Worm (Caenorhabditis elegans) whole organism, late embryonic: ENCODE data around the gene F43G6.4.

Source experiments
- C08G9.2 ChIP-seq: sonication (generic microtip); optimal IDR thresholded peaks from 2 replicates; lab custom pipeline; 2016; ENCODE audit warnings: mild to moderate bottlenecking, missing genetic modification characterization, moderate library complexity, missing compliant biosample characterization
- F13H6.1 ChIP-seq: sonication (generic microtip); optimal IDR thresholded peaks from 2 replicates; lab custom pipeline; 2016; ENCODE audit warnings: missing genetic modification characterization, missing compliant biosample characterization
- ama-1 ChIP-seq: fragments of 150-350 bp; optimal IDR thresholded peaks from 2 replicates; lab custom pipeline; 2014
- ceh-18 ChIP-seq: sonication (generic microtip); optimal IDR thresholded peaks from 2 replicates; lab custom pipeline; 2016; ENCODE audit warnings: missing genetic modification characterization, missing compliant biosample characterization
- ceh-19 ChIP-seq: fragments of 200-800 bp; sonication (Bioruptor generic); optimal IDR thresholded peaks from 2 replicates; lab custom pipeline; 2018; ENCODE audit warnings: mild to moderate bottlenecking, missing genetic modification characterization, missing compliant biosample characterization
- ceh-2 ChIP-seq: sonication (generic microtip); optimal IDR thresholded peaks from 2 replicates; lab custom pipeline; 2016; ENCODE audit warnings: missing genotype, missing genetic modification characterization, missing compliant biosample characterization
- ceh-22 ChIP-seq: sonication (generic microtip); optimal IDR thresholded peaks from 2 replicates; lab custom pipeline; 2017; ENCODE audit warnings: missing biosample characterization, missing genetic modification characterization
- ceh-31 ChIP-seq: sonication (generic microtip); optimal IDR thresholded peaks from 2 replicates; lab custom pipeline; 2016; ENCODE audit warnings: missing genetic modification characterization, missing compliant biosample characterization
- ceh-45 ChIP-seq: fragments of 200-800 bp; sonication (Bioruptor generic); IDR thresholded peaks from 2 replicates; pipeline ENCODE4 v1.3.6; 2022; ENCODE audit warnings: missing genetic modification reagents, missing genetic modification characterization, missing compliant biosample characterization
- ceh-48 ChIP-seq: sonication (generic microtip); optimal IDR thresholded peaks from 2 replicates; lab custom pipeline; 2016; ENCODE audit warnings: missing genetic modification characterization, inconsistent platforms, missing compliant biosample characterization
- ceh-6 ChIP-seq: fragments of 200-800 bp; sonication (Bioruptor generic); optimal IDR thresholded peaks from 2 replicates; lab custom pipeline; 2018; ENCODE audit warnings: mild to moderate bottlenecking, missing genetic modification characterization, missing compliant biosample characterization
- dmd-4 ChIP-seq: sonication (generic microtip); optimal IDR thresholded peaks from 2 replicates; lab custom pipeline; 2016; ENCODE audit warnings: borderline replicate concordance, missing genetic modification characterization, missing compliant biosample characterization
- elt-2 ChIP-seq: sonication (generic microtip); optimal IDR thresholded peaks from 2 replicates; lab custom pipeline; 2016; ENCODE audit warnings: missing genetic modification reagents, missing genetic modification characterization, missing compliant biosample characterization
- elt-4 ChIP-seq: sonication (generic microtip); optimal IDR thresholded peaks from 2 replicates; lab custom pipeline; 2016; ENCODE audit warnings: missing genetic modification characterization, missing compliant biosample characterization
- ets-4 ChIP-seq: sonication (generic microtip); optimal IDR thresholded peaks from 2 replicates; lab custom pipeline; 2016; ENCODE audit warnings: missing genetic modification characterization, missing compliant biosample characterization
- fax-1 ChIP-seq: sonication (generic microtip); optimal IDR thresholded peaks from 2 replicates; lab custom pipeline; 2016; ENCODE audit warnings: missing genotype, missing genetic modification characterization, missing compliant biosample characterization
- fkh-6 ChIP-seq: sonication (generic microtip); optimal IDR thresholded peaks from 2 replicates; lab custom pipeline; 2016; ENCODE audit warnings: missing genetic modification characterization, missing compliant biosample characterization
- gmeb-2 ChIP-seq: sonication (generic microtip); optimal IDR thresholded peaks from 2 replicates; lab custom pipeline; 2016; ENCODE audit warnings: missing genetic modification characterization, inconsistent platforms, missing compliant biosample characterization
- hlh-13 ChIP-seq: fragments of 200-800 bp; sonication (Bioruptor generic); optimal IDR thresholded peaks from 2 replicates; lab custom pipeline; 2018; ENCODE audit warnings: mild to moderate bottlenecking, missing genetic modification characterization, missing compliant biosample characterization
- hlh-15 ChIP-seq: sonication (generic microtip); optimal IDR thresholded peaks from 2 replicates; lab custom pipeline; 2016; ENCODE audit warnings: missing genetic modification characterization, missing compliant biosample characterization
- hlh-30 ChIP-seq: sonication (generic microtip); optimal IDR thresholded peaks from 2 replicates; lab custom pipeline; 2017; ENCODE audit warnings: antibody characterized with exemption, missing genetic modification characterization, missing compliant biosample characterization; ENCODE audit not compliant: insufficient read depth
- lin-11 ChIP-seq: fragments of 200-800 bp; sonication (Bioruptor generic); optimal IDR thresholded peaks from 2 replicates; lab custom pipeline; 2018; ENCODE audit warnings: mild to moderate bottlenecking, missing genetic modification characterization, missing compliant biosample characterization
- mec-3 ChIP-seq: sonication (generic microtip); optimal IDR thresholded peaks from 2 replicates; lab custom pipeline; 2016; ENCODE audit warnings: borderline replicate concordance, missing genetic modification characterization, missing compliant biosample characterization
- nfya-1 ChIP-seq: sonication (generic microtip); optimal IDR thresholded peaks from 2 replicates; lab custom pipeline; 2017; ENCODE audit warnings: missing genetic modification characterization, mild to moderate bottlenecking, missing compliant biosample characterization, antibody characterized with exemption, moderate library complexity
- npax-4 ChIP-seq: sonication (generic microtip); optimal IDR thresholded peaks from 2 replicates; lab custom pipeline; 2016; ENCODE audit warnings: missing genetic modification characterization, missing compliant biosample characterization
- pag-3 ChIP-seq: sonication (generic microtip); optimal IDR thresholded peaks from 2 replicates; lab custom pipeline; 2016; ENCODE audit warnings: missing compliant biosample characterization, missing genetic modification characterization, borderline replicate concordance
- pax-1 ChIP-seq: fragments of 150-350 bp; optimal IDR thresholded peaks from 2 replicates; lab custom pipeline; 2014; ENCODE audit warnings: missing biosample characterization, missing genetic modification characterization
- pha-2 ChIP-seq: sonication (generic microtip); optimal IDR thresholded peaks from 2 replicates; lab custom pipeline; 2017; ENCODE audit warnings: mild to moderate bottlenecking, missing genetic modification characterization, missing compliant biosample characterization
- pha-4 ChIP-seq: fragments of 150-350 bp; optimal IDR thresholded peaks from 2 replicates; lab custom pipeline; 2018; ENCODE audit warnings: missing biosample characterization, missing genetic modification reagents, missing genetic modification characterization
- pqm-1 ChIP-seq: sonication (generic microtip); optimal IDR thresholded peaks from 2 replicates; lab custom pipeline; 2016; ENCODE audit warnings: missing genetic modification characterization, missing compliant biosample characterization
- ref-2 ChIP-seq: sonication (generic microtip); optimal IDR thresholded peaks from 2 replicates; lab custom pipeline; 2016; ENCODE audit warnings: missing genetic modification characterization, missing compliant biosample characterization
- sox-2 ChIP-seq: fragments of 200-800 bp; sonication (Bioruptor generic); IDR thresholded peaks from 2 replicates; pipeline ENCODE4 v1.3.6; 2022; ENCODE audit warnings: missing genetic modification reagents, missing genetic modification characterization, missing compliant biosample characterization
- tbx-2 ChIP-seq: sonication (generic microtip); optimal IDR thresholded peaks from 2 replicates; lab custom pipeline; 2016; ENCODE audit warnings: missing genetic modification characterization, missing compliant biosample characterization
- tbx-7 ChIP-seq: sonication (generic microtip); optimal IDR thresholded peaks from 2 replicates; lab custom pipeline; 2016; ENCODE audit warnings: missing genotype, missing genetic modification characterization, missing compliant biosample characterization
- ttx-3 ChIP-seq: sonication (generic microtip); optimal IDR thresholded peaks from 2 replicates; lab custom pipeline; 2016; ENCODE audit warnings: missing genetic modification reagents, missing genetic modification characterization, missing compliant biosample characterization
- unc-3 ChIP-seq, 2 experiments: fragments of 200-800 bp in 1 of 2; sonication (Bioruptor generic) in 1 of 2; sonication (generic microtip) in 1 of 2; conservative IDR thresholded peaks in 1 of 2; optimal IDR thresholded peaks in 1 of 2; 2 replicates each; pipeline versions ENCODE4 v1.3.6 to Lab custom; 2016 to 2022; ENCODE audit warnings: missing compliant biosample characterization in 2 of 2, missing genetic modification characterization in 2 of 2, missing genetic modification reagents in 1 of 2
- unc-42 ChIP-seq: sonication (generic microtip); optimal IDR thresholded peaks from 2 replicates; lab custom pipeline; 2016; ENCODE audit warnings: missing genotype, missing genetic modification characterization, missing compliant biosample characterization

Gene F43G6.4

DNA sequence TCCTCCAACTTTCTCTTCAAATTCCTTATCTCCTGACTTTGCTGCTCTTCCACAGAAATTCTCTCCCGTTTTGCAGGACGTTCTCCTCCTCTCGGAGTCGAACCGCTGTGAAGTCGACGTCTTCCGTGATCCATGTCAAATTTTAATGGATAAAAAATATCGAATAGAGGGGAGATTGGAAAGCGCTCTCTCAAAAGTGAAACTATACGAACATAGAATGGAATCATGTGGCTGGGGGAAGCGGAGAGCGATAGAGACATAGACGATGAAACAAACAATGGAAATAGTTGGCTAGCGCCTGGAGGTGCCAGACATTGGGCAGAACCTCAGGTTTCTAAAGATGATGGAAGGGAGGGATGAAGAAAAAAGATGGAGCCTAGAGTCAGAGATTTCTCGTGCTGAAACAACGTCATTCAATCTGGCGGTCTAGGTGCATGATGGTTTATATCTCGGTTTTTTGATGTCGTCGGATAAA, 23.4 kb downstream of the F43G6.4 start, which contains the start of gene F43G6.8:
F43G6.8 (minus strand) TSS at position 198 of the 475 bp plus-strand sequence.
- TF ChIP-seq unc-3 (GFP tag; conservative IDR thresholded peaks at IDR 0.05; lab: Robert Waterston, UW) (no peak), unc-3 (tag; optimal IDR thresholded peaks at IDR 0.05; lab: Kevin White, UChicago) (no peak), pha-4 (tag; lab: Kevin White, UChicago) (no peak), ceh-18 (tag; lab: Kevin White, UChicago) (peak; percentile 14), hlh-13 (GFP tag; lab: Kevin White, UChicago) (no peak), pax-1 (tag; lab: Kevin White, UChicago) (no peak), ceh-19 (GFP tag; lab: Kevin White, UChicago) (no peak), ceh-2 (no peak), tbx-7 (tag; lab: Kevin White, UChicago) (no peak), ama-1 (lab: Kevin White, UChicago) (no peak), ceh-22 (tag; lab: Kevin White, UChicago) (no peak), elt-2 (tag; lab: Kevin White, UChicago) (no peak), tbx-2 (tag; lab: Kevin White, UChicago) (peak; percentile 26), ttx-3 (tag; lab: Kevin White, UChicago) (no peak), npax-4 (tag; lab: Kevin White, UChicago) (no peak), nfya-1 (tag; lab: Kevin White, UChicago) (peak; percentile 21), ref-2 (tag; lab: Kevin White, UChicago) (peak; percentile 20), hlh-30 (tag; lab: Kevin White, UChicago) (peak; percentile 84), ceh-48 (no peak), lin-11 (tag; lab: Kevin White, UChicago) (no peak), ceh-31 (tag; lab: Kevin White, UChicago) (peak; percentile 28), gmeb-2 (tag; lab: Kevin White, UChicago) (no peak)
- TF ChIP-seq, all 69 proteins: peak for 6

DNA sequence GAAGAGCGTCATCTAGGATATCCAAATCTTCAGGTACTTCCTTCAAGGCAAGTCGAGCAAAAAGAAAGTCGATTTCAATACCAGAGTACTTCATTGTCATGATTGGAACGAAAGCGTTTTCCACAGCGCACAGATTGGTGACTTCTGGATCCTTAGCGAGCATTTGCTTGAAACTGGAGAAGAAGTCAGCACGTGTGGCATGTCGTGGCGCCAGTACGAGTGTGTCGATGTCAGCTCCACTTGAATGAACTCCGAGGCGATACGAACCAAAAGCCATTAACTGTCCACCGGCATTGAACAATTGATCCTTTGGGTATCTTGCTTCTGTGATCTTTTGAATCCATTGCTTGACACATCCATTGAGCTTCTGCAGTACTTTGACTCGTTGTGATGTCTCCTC, 25.5 kb downstream of the F43G6.4 start:
- no peak for TF ChIP-seq pha-4 (tag; lab: Kevin White, UChicago)
- TF ChIP-seq ceh-6 (GFP tag; lab: Kevin White, UChicago): no peak
- no peak for TF ChIP-seq hlh-15 (tag; lab: Kevin White, UChicago)
- TF ChIP-seq nfya-1 (tag; lab: Kevin White, UChicago): no peak
- TF ChIP-seq tbx-2 (tag; lab: Kevin White, UChicago): no peak
- no peak for TF ChIP-seq ets-4 (tag; lab: Kevin White, UChicago)
- TF ChIP-seq gmeb-2 (tag; lab: Kevin White, UChicago): no peak

DNA sequence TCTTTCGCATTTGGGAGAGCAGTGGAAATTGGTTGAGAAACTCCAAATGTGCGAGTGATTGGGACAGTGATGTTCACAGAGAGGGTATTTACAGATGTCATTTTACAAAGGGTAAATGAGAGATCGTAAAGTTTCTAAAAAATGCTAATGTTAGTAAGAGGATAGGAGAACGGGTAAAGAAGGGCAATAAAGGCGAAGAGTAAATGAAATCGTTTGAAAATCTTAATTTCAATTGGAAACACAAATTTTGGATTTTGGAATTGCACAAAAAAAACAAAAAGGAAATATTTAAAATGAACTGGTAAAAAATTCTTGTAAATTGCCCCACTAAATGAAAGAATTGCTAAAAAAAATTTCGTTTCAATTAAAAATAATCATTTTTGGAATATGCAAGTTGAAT, 25.9 kb downstream of the F43G6.4 start, which contains the start of gene pap-3:
pap-3 (minus strand) TSS at position 101 of the 400 bp plus-strand sequence.
- no peak for TF ChIP-seq fax-1 (tag; lab: Kevin White, UChicago)
- no peak for TF ChIP-seq elt-2 (tag; lab: Kevin White, UChicago)
- TF ChIP-seq ceh-19 (GFP tag; lab: Kevin White, UChicago): no peak
- no peak for TF ChIP-seq dmd-4 (tag; lab: Kevin White, UChicago)
- TF ChIP-seq, all 69 proteins: peak for 0

DNA sequence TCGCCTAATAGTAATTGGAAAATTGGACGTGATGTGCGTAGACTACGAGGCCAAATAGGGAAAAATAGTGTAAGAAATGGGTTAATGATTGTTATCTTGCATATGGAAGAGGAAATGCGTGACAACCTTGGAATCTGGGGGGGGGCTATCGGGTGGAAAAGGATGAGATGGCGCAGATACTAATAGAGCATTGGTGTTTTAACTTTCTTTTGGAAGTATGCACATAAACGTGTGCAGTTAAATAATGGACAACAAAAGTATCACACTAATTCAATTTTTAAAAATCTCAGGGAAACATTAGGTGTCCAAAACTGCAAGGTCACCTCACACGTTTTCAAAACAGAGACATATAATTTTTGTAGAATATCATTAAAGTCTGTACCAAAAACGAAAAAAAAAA, 29.3 kb downstream of the F43G6.4 start, which contains the start of gene Y6D1A.2:
Y6D1A.2 (minus strand) TSS at position 101 of the 400 bp plus-strand sequence.
- no peak for TF ChIP-seq pag-3
- TF ChIP-seq fkh-6 (tag; lab: Kevin White, UChicago): no peak
- no peak for TF ChIP-seq ceh-31 (tag; lab: Kevin White, UChicago)
- no peak for TF ChIP-seq pqm-1 (tag; lab: Kevin White, UChicago)
- TF ChIP-seq ceh-18 (tag; lab: Kevin White, UChicago): no peak
- no peak for TF ChIP-seq ref-2 (tag; lab: Kevin White, UChicago)
- TF ChIP-seq mec-3 (tag; lab: Kevin White, UChicago): no peak

DNA sequence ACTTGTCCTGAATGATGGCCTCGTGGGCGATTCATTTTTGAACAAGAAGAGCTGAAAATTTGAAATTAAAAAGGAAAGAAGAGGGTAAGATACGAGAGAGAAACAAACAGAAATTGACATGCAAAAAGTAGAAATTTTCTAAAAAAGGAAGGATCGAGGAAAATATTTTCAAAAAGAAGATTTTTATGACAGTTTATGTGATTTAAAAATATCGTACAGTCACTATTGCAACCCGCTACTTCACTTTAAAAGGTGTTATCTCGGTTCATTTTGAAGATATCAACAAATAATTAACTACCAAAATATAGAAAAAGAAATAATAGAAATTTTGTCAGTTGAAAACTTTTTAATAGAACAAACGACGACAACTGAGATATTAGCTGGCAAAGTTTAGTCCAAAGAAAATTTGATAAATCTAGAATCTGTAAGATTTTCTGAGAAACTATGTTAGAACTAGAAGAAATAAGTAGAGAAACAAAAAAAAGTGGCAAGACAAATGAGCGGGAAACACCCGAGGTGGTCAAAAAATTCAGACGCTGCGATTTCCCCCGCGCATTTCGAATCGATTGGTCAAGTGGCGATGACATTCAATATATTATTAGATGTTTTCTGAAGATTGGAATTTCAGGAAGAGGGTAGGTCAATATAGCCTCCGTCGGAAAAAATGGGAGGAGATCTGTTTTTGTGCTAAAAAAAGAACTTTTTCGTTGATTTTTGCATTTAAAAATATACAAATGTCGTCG, 33.2 kb downstream of the F43G6.4 start, which contains the start of gene Y6D1A.1:
Y6D1A.1 (minus strand) TSS at position 51 of the 743 bp plus-strand sequence.
- TF ChIP-seq C08G9.2 (tag; lab: Kevin White, UChicago) (no peak), ceh-45 (GFP tag; lab: Robert Waterston, UW) (no peak), pha-2 (tag; lab: Kevin White, UChicago) (no peak), ceh-18 (tag; lab: Kevin White, UChicago) (no peak), sox-2 (GFP tag; lab: Robert Waterston, UW) (no peak), unc-42 (tag; lab: Kevin White, UChicago) (no peak), ceh-19 (GFP tag; lab: Kevin White, UChicago) (no peak), dmd-4 (tag; lab: Kevin White, UChicago) (no peak), pha-4 (tag; lab: Kevin White, UChicago) (no peak), pqm-1 (tag; lab: Kevin White, UChicago) (no peak), elt-4 (tag; lab: Kevin White, UChicago) (no peak), gmeb-2 (tag; lab: Kevin White, UChicago) (no peak), hlh-30 (tag; lab: Kevin White, UChicago) (no peak), F13H6.1 (tag; lab: Kevin White, UChicago) (no peak), ref-2 (tag; lab: Kevin White, UChicago) (no peak)
